Worm (Caenorhabditis elegans) whole organism, late embryonic: Measurements from ENCODE around the gene F36G9.15.

Source experiments
- C08G9.2 ChIP-seq: sonication (generic microtip); optimal IDR thresholded peaks from 2 replicates; lab custom pipeline; 2016; ENCODE audit warnings: mild to moderate bottlenecking, missing genetic modification characterization, moderate library complexity, missing compliant biosample characterization
- F13H6.1 ChIP-seq: sonication (generic microtip); optimal IDR thresholded peaks from 2 replicates; lab custom pipeline; 2016; ENCODE audit warnings: missing genetic modification characterization, missing compliant biosample characterization
- K02D7.2 ChIP-seq: sonication (generic microtip); optimal IDR thresholded peaks from 2 replicates; lab custom pipeline; 2017; ENCODE audit warnings: mild to moderate bottlenecking, missing genetic modification characterization, missing compliant biosample characterization
- Y22D7AL.16 ChIP-seq: sonication (generic microtip); optimal IDR thresholded peaks from 2 replicates; lab custom pipeline; 2016; ENCODE audit warnings: missing genetic modification characterization, missing compliant biosample characterization
- ama-1 ChIP-seq: fragments of 150-350 bp; optimal IDR thresholded peaks from 2 replicates; lab custom pipeline; 2014
- ceh-14 ChIP-seq: sonication (generic microtip); optimal IDR thresholded peaks from 2 replicates; lab custom pipeline; 2016; ENCODE audit warnings: missing genotype, missing genetic modification characterization, missing compliant biosample characterization
- ceh-18 ChIP-seq: sonication (generic microtip); optimal IDR thresholded peaks from 2 replicates; lab custom pipeline; 2016; ENCODE audit warnings: missing genetic modification characterization, missing compliant biosample characterization
- ceh-19 ChIP-seq: fragments of 200-800 bp; sonication (Bioruptor generic); optimal IDR thresholded peaks from 2 replicates; lab custom pipeline; 2018; ENCODE audit warnings: mild to moderate bottlenecking, missing genetic modification characterization, missing compliant biosample characterization
- ceh-2 ChIP-seq: sonication (generic microtip); optimal IDR thresholded peaks from 2 replicates; lab custom pipeline; 2016; ENCODE audit warnings: missing genotype, missing genetic modification characterization, missing compliant biosample characterization
- ceh-22 ChIP-seq: sonication (generic microtip); optimal IDR thresholded peaks from 2 replicates; lab custom pipeline; 2017; ENCODE audit warnings: missing biosample characterization, missing genetic modification characterization
- ceh-30 ChIP-seq: fragments of 150-350 bp; optimal IDR thresholded peaks from 2 replicates; lab custom pipeline; 2014; ENCODE audit warnings: missing biosample characterization, missing genetic modification characterization
- ceh-31 ChIP-seq: sonication (generic microtip); optimal IDR thresholded peaks from 2 replicates; lab custom pipeline; 2016; ENCODE audit warnings: missing genetic modification characterization, missing compliant biosample characterization
- ceh-34 ChIP-seq: sonication (generic microtip); optimal IDR thresholded peaks from 2 replicates; lab custom pipeline; 2016; ENCODE audit warnings: mild to moderate bottlenecking, missing genetic modification characterization, missing compliant biosample characterization
- ceh-48 ChIP-seq: sonication (generic microtip); optimal IDR thresholded peaks from 2 replicates; lab custom pipeline; 2016; ENCODE audit warnings: missing genetic modification characterization, inconsistent platforms, missing compliant biosample characterization
- ceh-9 ChIP-seq: sonication (generic microtip); optimal IDR thresholded peaks from 2 replicates; lab custom pipeline; 2016; ENCODE audit warnings: mild to moderate bottlenecking, missing genetic modification characterization, inconsistent platforms, missing compliant biosample characterization
- che-1 ChIP-seq: sonication (generic microtip); optimal IDR thresholded peaks from 2 replicates; lab custom pipeline; 2016; ENCODE audit warnings: mild to moderate bottlenecking, missing genetic modification characterization, missing compliant biosample characterization
- dmd-4 ChIP-seq: sonication (generic microtip); optimal IDR thresholded peaks from 2 replicates; lab custom pipeline; 2016; ENCODE audit warnings: borderline replicate concordance, missing genetic modification characterization, missing compliant biosample characterization
- elt-2 ChIP-seq: sonication (generic microtip); optimal IDR thresholded peaks from 2 replicates; lab custom pipeline; 2016; ENCODE audit warnings: missing genetic modification reagents, missing genetic modification characterization, missing compliant biosample characterization
- eyg-1 ChIP-seq: sonication (generic microtip); optimal IDR thresholded peaks from 2 replicates; lab custom pipeline; 2016; ENCODE audit warnings: missing genotype, missing genetic modification characterization, missing compliant biosample characterization
- fax-1 ChIP-seq: sonication (generic microtip); optimal IDR thresholded peaks from 2 replicates; lab custom pipeline; 2016; ENCODE audit warnings: missing genotype, missing genetic modification characterization, missing compliant biosample characterization
- fkh-6 ChIP-seq: sonication (generic microtip); optimal IDR thresholded peaks from 2 replicates; lab custom pipeline; 2016; ENCODE audit warnings: missing genetic modification characterization, missing compliant biosample characterization
- gmeb-2 ChIP-seq: sonication (generic microtip); optimal IDR thresholded peaks from 2 replicates; lab custom pipeline; 2016; ENCODE audit warnings: missing genetic modification characterization, inconsistent platforms, missing compliant biosample characterization
- hlh-30 ChIP-seq: sonication (generic microtip); optimal IDR thresholded peaks from 2 replicates; lab custom pipeline; 2017; ENCODE audit warnings: antibody characterized with exemption, missing genetic modification characterization, missing compliant biosample characterization; ENCODE audit not compliant: insufficient read depth
- hlh-8 ChIP-seq: sonication (generic microtip); optimal IDR thresholded peaks from 2 replicates; lab custom pipeline; 2016; ENCODE audit warnings: missing genotype, missing genetic modification characterization, missing compliant biosample characterization
- lim-6 ChIP-seq: sonication (generic microtip); optimal IDR thresholded peaks from 2 replicates; lab custom pipeline; 2016; ENCODE audit warnings: missing genetic modification characterization, missing compliant biosample characterization
- lin-11 ChIP-seq: fragments of 200-800 bp; sonication (Bioruptor generic); optimal IDR thresholded peaks from 2 replicates; lab custom pipeline; 2018; ENCODE audit warnings: mild to moderate bottlenecking, missing genetic modification characterization, missing compliant biosample characterization
- madf-2 ChIP-seq: sonication (generic microtip); optimal IDR thresholded peaks from 2 replicates; lab custom pipeline; 2017; ENCODE audit warnings: missing genetic modification characterization, missing compliant biosample characterization
- mec-3 ChIP-seq: sonication (generic microtip); optimal IDR thresholded peaks from 2 replicates; lab custom pipeline; 2016; ENCODE audit warnings: borderline replicate concordance, missing genetic modification characterization, missing compliant biosample characterization
- nfya-1 ChIP-seq: sonication (generic microtip); optimal IDR thresholded peaks from 2 replicates; lab custom pipeline; 2017; ENCODE audit warnings: missing genetic modification characterization, mild to moderate bottlenecking, missing compliant biosample characterization, antibody characterized with exemption, moderate library complexity
- pat-9 ChIP-seq: fragments of 200-800 bp; sonication (Bioruptor generic); optimal IDR thresholded peaks from 2 replicates; lab custom pipeline; 2018; ENCODE audit warnings: mild to moderate bottlenecking, missing genetic modification characterization, moderate library complexity, missing compliant biosample characterization
- pha-2 ChIP-seq: sonication (generic microtip); optimal IDR thresholded peaks from 2 replicates; lab custom pipeline; 2017; ENCODE audit warnings: mild to moderate bottlenecking, missing genetic modification characterization, missing compliant biosample characterization
- pqm-1 ChIP-seq: sonication (generic microtip); optimal IDR thresholded peaks from 2 replicates; lab custom pipeline; 2016; ENCODE audit warnings: missing genetic modification characterization, missing compliant biosample characterization
- pros-1 ChIP-seq: fragments of 150-350 bp; optimal IDR thresholded peaks from 2 replicates; lab custom pipeline; 2014; ENCODE audit warnings: missing biosample characterization, missing genetic modification reagents, missing genetic modification characterization
- rnt-1 ChIP-seq: sonication (generic microtip); optimal IDR thresholded peaks from 2 replicates; lab custom pipeline; 2016; ENCODE audit warnings: missing genetic modification characterization, missing compliant biosample characterization
- sdc-2 ChIP-seq: sonication (generic microtip); optimal IDR thresholded peaks from 2 replicates; lab custom pipeline; 2016; ENCODE audit warnings: missing genotype, missing genetic modification characterization, missing compliant biosample characterization
- sox-2 ChIP-seq: fragments of 200-800 bp; sonication (Bioruptor generic); IDR thresholded peaks from 2 replicates; pipeline ENCODE4 v1.3.6; 2022; ENCODE audit warnings: missing genetic modification reagents, missing genetic modification characterization, missing compliant biosample characterization
- sox-4 ChIP-seq: sonication (generic microtip); optimal IDR thresholded peaks from 2 replicates; lab custom pipeline; 2017; ENCODE audit warnings: mild to moderate bottlenecking, missing genetic modification characterization, inconsistent platforms, missing compliant biosample characterization
- syd-9 ChIP-seq: sonication (generic microtip); optimal IDR thresholded peaks from 2 replicates; lab custom pipeline; 2016; ENCODE audit warnings: mild to moderate bottlenecking, missing genetic modification characterization, moderate library complexity, missing compliant biosample characterization
- tbx-7 ChIP-seq: sonication (generic microtip); optimal IDR thresholded peaks from 2 replicates; lab custom pipeline; 2016; ENCODE audit warnings: missing genotype, missing genetic modification characterization, missing compliant biosample characterization
- ttx-3 ChIP-seq: sonication (generic microtip); optimal IDR thresholded peaks from 2 replicates; lab custom pipeline; 2016; ENCODE audit warnings: missing genetic modification reagents, missing genetic modification characterization, missing compliant biosample characterization
- unc-3 ChIP-seq, 2 experiments: fragments of 200-800 bp in 1 of 2; sonication (Bioruptor generic) in 1 of 2; sonication (generic microtip) in 1 of 2; conservative IDR thresholded peaks in 1 of 2; optimal IDR thresholded peaks in 1 of 2; 2 replicates each; pipeline versions ENCODE4 v1.3.6 to Lab custom; 2016 to 2022; ENCODE audit warnings: missing compliant biosample characterization in 2 of 2, missing genetic modification characterization in 2 of 2, missing genetic modification reagents in 1 of 2
- unc-42 ChIP-seq: sonication (generic microtip); optimal IDR thresholded peaks from 2 replicates; lab custom pipeline; 2016; ENCODE audit warnings: missing genotype, missing genetic modification characterization, missing compliant biosample characterization
- unc-55 ChIP-seq: sonication (generic microtip); optimal IDR thresholded peaks from 2 replicates; lab custom pipeline; 2017; ENCODE audit warnings: missing biosample characterization, missing genetic modification reagents, missing genetic modification characterization
- zip-5 ChIP-seq: sonication (generic microtip); optimal IDR thresholded peaks from 2 replicates; lab custom pipeline; 2016; ENCODE audit warnings: missing genetic modification characterization, missing compliant biosample characterization
- ztf-16 ChIP-seq: sonication (generic microtip); optimal IDR thresholded peaks from 2 replicates; lab custom pipeline; 2017; ENCODE audit warnings: missing genetic modification characterization, missing compliant biosample characterization

Gene F36G9.15

DNA sequence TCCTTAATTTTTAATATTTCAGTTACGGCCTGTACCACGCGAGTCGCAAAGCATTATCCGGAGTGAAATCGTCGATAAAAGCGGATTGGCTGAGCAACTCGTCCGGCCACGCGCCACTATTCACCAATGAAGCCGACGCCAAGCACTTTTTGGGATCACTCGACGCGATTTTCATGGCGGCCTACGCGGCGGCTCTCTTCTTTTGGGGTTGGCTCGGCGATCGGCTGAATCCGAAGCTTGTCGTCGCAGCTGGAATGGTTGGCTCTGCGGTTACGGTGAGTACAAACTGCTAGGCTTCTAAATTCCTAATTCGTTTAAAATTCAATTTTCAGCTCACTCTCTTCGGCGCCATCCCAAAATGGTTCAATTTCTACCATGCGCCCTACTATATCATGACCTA is 36.9 kb upstream of the F36G9.15 start:
- TF ChIP-seq K02D7.2 (no peak), syd-9 (tag; lab: Kevin White, UChicago) (no peak), sox-2 (GFP tag; lab: Robert Waterston, UW) (no peak), mec-3 (no peak), tbx-7 (tag; lab: Kevin White, UChicago) (no peak), pat-9 (tag; lab: Kevin White, UChicago) (no peak), hlh-8 (tag; lab: Kevin White, UChicago) (no peak)

DNA sequence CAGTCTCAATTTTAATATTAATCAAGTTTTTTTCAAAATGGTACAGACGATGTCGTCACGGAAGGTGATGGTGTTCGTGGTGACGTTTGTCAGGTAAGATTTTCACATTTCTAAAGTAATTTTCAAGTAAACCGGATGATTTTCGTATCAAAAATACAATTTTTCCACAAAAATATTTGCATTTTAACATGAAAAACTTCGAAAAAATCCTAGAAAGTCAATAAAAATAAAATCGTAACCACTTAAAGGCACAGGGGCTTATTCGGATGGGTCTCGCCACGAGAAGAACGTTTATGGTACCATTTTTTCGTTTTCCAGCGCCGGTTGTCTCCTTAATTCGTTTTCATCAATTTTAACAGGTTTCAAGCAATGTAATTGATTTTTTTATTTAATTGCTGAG is 36.3 kb upstream of the F36G9.15 start, which contains the start of gene T10C6.6:
T10C6.6 (plus strand) TSS at position 27 of the 400 bp plus-strand sequence.
- peak; percentile 44 for TF ChIP-seq elt-2
- no peak for TF ChIP-seq sox-4 (tag; lab: Kevin White, UChicago)
- no peak for TF ChIP-seq hlh-30 (tag; lab: Kevin White, UChicago)
- no peak for TF ChIP-seq ttx-3 (tag; lab: Kevin White, UChicago)
- no peak for TF ChIP-seq ceh-30 (tag; lab: Kevin White, UChicago)
- no peak for TF ChIP-seq pros-1 (tag; lab: Kevin White, UChicago)
- TF ChIP-seq unc-3 (GFP tag; conservative IDR thresholded peaks at IDR 0.05; lab: Robert Waterston, UW): no peak
- TF ChIP-seq unc-3 (tag; optimal IDR thresholded peaks at IDR 0.05; lab: Kevin White, UChicago): no peak
- TF ChIP-seq dmd-4: no peak

DNA sequence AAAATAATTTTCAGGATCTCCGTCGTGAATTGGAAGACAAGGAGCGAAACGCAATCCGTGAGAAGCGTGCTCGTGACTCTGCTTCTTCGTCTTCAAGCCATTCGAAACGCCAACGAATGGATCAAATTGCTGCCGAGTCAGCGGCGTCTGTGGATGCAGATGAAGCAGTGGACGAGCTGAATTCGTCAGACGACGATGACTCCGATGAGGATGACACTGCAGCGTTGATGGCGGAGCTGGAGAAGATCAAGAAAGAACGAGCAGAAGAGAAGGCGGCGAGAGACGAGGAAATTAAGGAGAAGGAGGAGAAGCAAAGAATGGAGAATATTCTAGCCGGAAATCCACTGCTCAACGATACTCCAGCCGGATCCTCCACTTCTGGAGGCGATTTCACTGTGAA is 35.6 kb upstream of the F36G9.15 start:
- TF ChIP-seq ceh-9 (tag; lab: Kevin White, UChicago): no peak
- TF ChIP-seq gmeb-2 (tag; lab: Kevin White, UChicago): no peak
- no peak for TF ChIP-seq nfya-1 (tag; lab: Kevin White, UChicago)
- no peak for TF ChIP-seq ceh-19
- no peak for TF ChIP-seq lin-11 (tag; lab: Kevin White, UChicago)
- TF ChIP-seq unc-42 (tag; lab: Kevin White, UChicago): no peak
- TF ChIP-seq pqm-1 (tag; lab: Kevin White, UChicago): no peak
- no peak for TF ChIP-seq syd-9 (tag; lab: Kevin White, UChicago)
- TF ChIP-seq fkh-6 (tag; lab: Kevin White, UChicago): no peak
- TF ChIP-seq madf-2: no peak
- TF ChIP-seq ttx-3 (tag; lab: Kevin White, UChicago): no peak
- no peak for TF ChIP-seq ceh-22 (tag; lab: Kevin White, UChicago)

DNA sequence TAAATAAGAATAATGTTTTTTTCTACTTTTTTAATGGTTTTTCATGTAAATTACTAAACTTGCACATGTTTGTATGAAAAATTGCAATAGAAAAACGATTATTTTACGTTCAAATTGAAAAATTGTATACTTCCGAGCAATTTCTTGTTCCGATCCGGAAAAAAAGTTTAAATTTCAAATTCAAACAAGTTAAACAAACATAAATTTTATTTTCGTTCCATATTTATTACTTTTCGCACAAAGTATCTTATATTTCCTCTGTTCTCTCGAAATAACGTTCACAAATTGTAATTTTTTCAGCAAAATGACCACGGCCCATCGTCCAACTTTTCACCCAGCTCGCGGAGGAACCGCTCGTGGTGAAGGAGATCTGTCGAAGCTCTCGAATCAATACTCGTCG is 35.1 kb upstream of the F36G9.15 start, which contains the start of gene cwc-15:
cwc-15 (plus strand) TSS at position 301 of the 400 bp plus-strand sequence.
- TF ChIP-seq elt-2 (no peak), che-1 (tag; lab: Kevin White, UChicago) (no peak), Y22D7AL.16 (no peak)

DNA sequence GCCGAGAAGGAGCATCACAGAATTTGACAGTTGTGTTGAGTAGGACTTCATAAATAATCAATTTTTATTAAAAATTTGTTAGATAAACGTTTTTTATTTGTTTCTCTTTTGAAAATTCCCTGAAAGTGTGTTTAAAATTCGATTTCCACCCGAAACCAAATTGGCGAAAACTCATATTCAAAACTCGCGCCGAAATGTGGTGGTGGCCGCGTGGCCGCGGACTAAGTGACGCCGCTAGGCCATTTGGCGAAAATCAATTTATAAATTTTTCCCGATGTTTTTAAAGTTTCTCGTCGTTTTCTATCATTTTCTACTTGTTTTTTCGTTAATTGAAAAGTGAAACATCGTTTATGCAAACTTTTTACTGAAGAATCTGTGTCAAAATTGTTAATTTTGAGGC is 34.6 kb upstream of the F36G9.15 start:
- no peak for TF ChIP-seq syd-9 (tag; lab: Kevin White, UChicago)
- peak; percentile 57 for TF ChIP-seq lim-6
- peak; percentile 93 for TF ChIP-seq ceh-31 (tag; lab: Kevin White, UChicago)
- no peak for TF ChIP-seq Y22D7AL.16
- TF ChIP-seq unc-55 (GFP tag; lab: Kevin White, UChicago): no peak
- TF ChIP-seq tbx-7 (tag; lab: Kevin White, UChicago): peak; percentile 85
- peak; percentile 74 for TF ChIP-seq hlh-8 (tag; lab: Kevin White, UChicago)
- no peak for TF ChIP-seq eyg-1 (tag; lab: Kevin White, UChicago)
- peak; percentile 43 for TF ChIP-seq fax-1
- peak; percentile 94 for TF ChIP-seq C08G9.2 (tag; lab: Kevin White, UChicago)
- peak; percentile 72 for TF ChIP-seq ceh-14 (tag; lab: Kevin White, UChicago)
- peak; percentile 58 for TF ChIP-seq unc-42 (tag; lab: Kevin White, UChicago)
- TF ChIP-seq zip-5 (tag; lab: Kevin White, UChicago): peak; percentile 68
- peak; percentile 47 for TF ChIP-seq sdc-2
- peak; percentile 57 for TF ChIP-seq ceh-34 (tag; lab: Kevin White, UChicago)
- no peak for TF ChIP-seq pros-1 (tag; lab: Kevin White, UChicago)
- TF ChIP-seq sox-4 (tag; lab: Kevin White, UChicago): no peak
- TF ChIP-seq ztf-16 (tag; lab: Kevin White, UChicago): peak; percentile 6
- no peak for TF ChIP-seq ceh-18 (tag; lab: Kevin White, UChicago)
- TF ChIP-seq ceh-2 (tag; lab: Kevin White, UChicago): peak; percentile 90
- no peak for TF ChIP-seq ama-1 (lab: Kevin White, UChicago)
- TF ChIP-seq F13H6.1 (tag; lab: Kevin White, UChicago): peak; percentile 35
- peak; percentile 29 for TF ChIP-seq ceh-48 (tag; lab: Kevin White, UChicago)
- peak; percentile 38 for TF ChIP-seq elt-2
- TF ChIP-seq pha-2 (tag; lab: Kevin White, UChicago): no peak
- TF ChIP-seq rnt-1 (tag; lab: Kevin White, UChicago): peak; percentile 28
